Fruit fly (Drosophila melanogaster) whole organism, wandering third instar larva: ENCODE results near the gene CG17191.

Experiments
- Abd-B ChIP-seq: fragments of >200 bp; optimal IDR thresholded peaks from 2 replicates; lab custom pipeline; 2017; ENCODE audit warnings: missing biosample characterization, missing genetic modification characterization
- CG9705 ChIP-seq: fragments of 200-800 bp; sonication (Bioruptor generic); optimal IDR thresholded peaks from 2 replicates; lab custom pipeline; 2018; ENCODE audit warnings: missing biosample characterization, mild to moderate bottlenecking, missing genetic modification characterization
- Dfd ChIP-seq: fragments of >200 bp; optimal IDR thresholded peaks from 2 replicates; lab custom pipeline; 2017; ENCODE audit warnings: missing biosample characterization, missing genetic modification characterization
- Dif ChIP-seq: fragments of 200-275, 200-300 bp; sonication (Bioruptor generic); optimal IDR thresholded peaks from 2 replicates; lab custom pipeline; 2018; ENCODE audit warnings: missing biosample characterization, missing genetic modification characterization; ENCODE audit not compliant: partially characterized antibody
- GATAd ChIP-seq: sonication (Bioruptor generic); optimal IDR thresholded peaks from 2 replicates; lab custom pipeline; 2016; ENCODE audit warnings: missing biosample characterization, missing genetic modification characterization
- Hr78 ChIP-seq: fragments of >200 bp; optimal IDR thresholded peaks from 2 replicates; lab custom pipeline; 2017; ENCODE audit warnings: missing biosample characterization, missing genetic modification characterization
- Hr83 ChIP-seq: fragments of 200-300 bp; sonication (Bioruptor generic); optimal IDR thresholded peaks from 2 replicates; lab custom pipeline; 2016; ENCODE audit warnings: missing biosample characterization, mild to moderate bottlenecking, missing genetic modification characterization, moderate library complexity; ENCODE audit not compliant: poor library complexity, severe bottlenecking
- Jra ChIP-seq: sonication (Bioruptor generic); optimal IDR thresholded peaks from 2 replicates; lab custom pipeline; 2016; ENCODE audit warnings: missing biosample characterization, missing genetic modification characterization
- Mio ChIP-seq: sonication (Bioruptor generic); optimal IDR thresholded peaks from 2 replicates; lab custom pipeline; 2016; ENCODE audit warnings: missing biosample characterization, missing genetic modification characterization
- Myc ChIP-seq: fragments of >200 bp; optimal IDR thresholded peaks from 2 replicates; lab custom pipeline; 2017
- N ChIP-seq: fragments of >200 bp; optimal IDR thresholded peaks from 2 replicates; lab custom pipeline; 2018; ENCODE audit warnings: missing biosample characterization, missing external identifiers, missing genetic modification characterization
- OdsH ChIP-seq: fragments of 200-800 bp; sonication (Bioruptor generic); optimal IDR thresholded peaks from 2 replicates; lab custom pipeline; 2016; ENCODE audit warnings: missing biosample characterization, mild to moderate bottlenecking, missing genetic modification characterization
- Vsx2 ChIP-seq: fragments of 200-300, 225-300 bp; sonication (Bioruptor generic); optimal IDR thresholded peaks from 2 replicates; lab custom pipeline; 2018; ENCODE audit warnings: missing biosample characterization, missing genetic modification characterization; ENCODE audit not compliant: partially characterized antibody
- br ChIP-seq: fragments of 200-800 bp; sonication (Bioruptor generic); optimal IDR thresholded peaks from 2 replicates; lab custom pipeline; 2016; ENCODE audit warnings: missing biosample characterization, missing genetic modification characterization
- brk ChIP-seq: fragments of 200-800 bp; sonication (Bioruptor generic); optimal IDR thresholded peaks from 2 replicates; lab custom pipeline; 2016; ENCODE audit warnings: missing biosample characterization, mild to moderate bottlenecking, missing genetic modification characterization
- dl ChIP-seq, 2 experiments: fragments of 175-275, 200-275 bp in 1 of 2; fragments of 200-275 bp in 1 of 2; sonication (Bioruptor generic); optimal IDR thresholded peaks; lab custom pipeline; 2018; ENCODE audit warnings: mild to moderate bottlenecking in 2 of 2, missing biosample characterization in 2 of 2, missing genetic modification characterization in 2 of 2, moderate library complexity in 2 of 2; ENCODE audit not compliant: partially characterized antibody in 2 of 2, insufficient read depth in 1 of 2
- dmrt93B ChIP-seq: fragments of 200-800 bp; sonication (Bioruptor generic); optimal IDR thresholded peaks from 2 replicates; lab custom pipeline; 2018; ENCODE audit warnings: missing biosample characterization, mild to moderate bottlenecking, missing genetic modification characterization
- dsf ChIP-seq: sonication (Bioruptor generic); optimal IDR thresholded peaks from 2 replicates; lab custom pipeline; 2016; ENCODE audit warnings: missing biosample characterization, missing genetic modification characterization, borderline replicate concordance
- ey ChIP-seq: fragments of 200-800 bp; sonication (Bioruptor generic); optimal IDR thresholded peaks from 2 replicates; lab custom pipeline; 2016; ENCODE audit warnings: missing biosample characterization, missing genetic modification characterization
- h ChIP-seq: fragments of 200-800 bp; sonication (Bioruptor generic); optimal IDR thresholded peaks from 3 replicates; lab custom pipeline; 2016; ENCODE audit warnings: missing biosample characterization, mild to moderate bottlenecking, missing genetic modification characterization
- jim ChIP-seq: fragments of 175-275, 200-325 bp; sonication (Bioruptor generic); optimal IDR thresholded peaks from 2 replicates; lab custom pipeline; 2016; ENCODE audit warnings: missing biosample characterization, mild to moderate bottlenecking, missing genetic modification characterization
- lola ChIP-seq: fragments of >200 bp; optimal IDR thresholded peaks from 2 replicates; lab custom pipeline; 2017; ENCODE audit warnings: missing biosample characterization, missing genetic modification characterization
- pan ChIP-seq: fragments of >200 bp; optimal IDR thresholded peaks from 2 replicates; lab custom pipeline; 2017
- psq ChIP-seq: fragments of 200-800 bp; sonication (Bioruptor generic); optimal IDR thresholded peaks from 3 replicates; lab custom pipeline; 2017; ENCODE audit warnings: missing biosample characterization, mild to moderate bottlenecking, missing genetic modification characterization, moderate library complexity
- sage ChIP-seq: fragments of 200-800 bp; sonication (Bioruptor generic); optimal IDR thresholded peaks from 2 replicates; lab custom pipeline; 2016; ENCODE audit warnings: missing biosample characterization, mild to moderate bottlenecking, missing genetic modification characterization
- sv ChIP-seq: fragments of 200-800 bp; sonication (Bioruptor generic); optimal IDR thresholded peaks from 3 replicates; lab custom pipeline; 2016; ENCODE audit warnings: missing biosample characterization, missing genetic modification characterization
- woc ChIP-seq: sonication (Bioruptor generic); optimal IDR thresholded peaks from 2 replicates; lab custom pipeline; 2016; ENCODE audit warnings: missing biosample characterization, mild to moderate bottlenecking, missing genetic modification characterization

The CG17191 gene

dm6 chr3R:27061916-27062315, 42.4 kb upstream of the CG17191 start, which contains the start of gene CG34292:
Gene CG34292, plus strand, starts transcription at chr3R:27062216.
- TF ChIP-seq Abd-B (GFP tag; lab: Kevin White, UChicago) (no peak), Jra (no peak), dmrt93B (GFP tag; lab: Kevin White, UChicago) (no peak), lola (GFP tag; lab: Kevin White, UChicago) (no peak), woc (GFP tag; lab: Kevin White, UChicago) (no peak), br (GFP tag; lab: Kevin White, UChicago) (no peak), Myc (no peak), dl (GFP tag; optimal IDR thresholded peaks at IDR 0.05; lab: Kevin White, UChicago; ENCODE audit: insufficient read depth in 1 of 2, partially characterized antibody in 2 of 2) (no peak)

dm6 chr3R:27056152-27056551, 36.6 kb upstream of the CG17191 start:
- TF ChIP-seq sv, result no peak
- TF ChIP-seq psq, result no peak
- TF ChIP-seq jim (GFP tag; lab: Kevin White, UChicago), result no peak
- TF ChIP-seq Myc, result peak; percentile 14
- no peak for TF ChIP-seq Hr83 (GFP tag; lab: Kevin White, UChicago)
- TF ChIP-seq OdsH (GFP tag; lab: Kevin White, UChicago), result no peak
- no peak for TF ChIP-seq N (GFP tag; lab: Kevin White, UChicago)
- no peak for TF ChIP-seq Jra
- TF ChIP-seq, all 38 proteins: peak for 1

- TF ChIP-seq N (GFP tag; lab: Kevin White, UChicago), result no peak
- no peak for TF ChIP-seq CG9705 (GFP tag; lab: Kevin White, UChicago)
- TF ChIP-seq jim (GFP tag; lab: Kevin White, UChicago), result no peak
- TF ChIP-seq Mio, result no peak
- TF ChIP-seq Dfd (GFP tag; lab: Kevin White, UChicago), result peak; percentile 96
- TF ChIP-seq Jra, result no peak
Measured at dm6 chr3R:27049549-27049948, 30.0 kb upstream of the CG17191 start.

- TF ChIP-seq br (GFP tag; lab: Kevin White, UChicago) (no peak), Hr83 (GFP tag; lab: Kevin White, UChicago) (no peak), h (no peak), Mio (no peak), sv (no peak), ey (GFP tag; lab: Kevin White, UChicago) (no peak), pan (lab: Kevin White, UChicago) (no peak), Dif (GFP tag; lab: Kevin White, UChicago) (no peak), dl (GFP tag; optimal IDR thresholded peaks at IDR 0.05; lab: Kevin White, UChicago; ENCODE audit: insufficient read depth in 1 of 2, partially characterized antibody in 2 of 2) (no peak), N (GFP tag; lab: Kevin White, UChicago) (no peak), Abd-B (GFP tag; lab: Kevin White, UChicago) (no peak), Myc (no peak), GATAd (GFP tag; lab: Kevin White, UChicago) (no peak)
Measured at dm6 chr3R:27048561-27049270, 29.2 kb upstream of the CG17191 start, which contains the start of gene TwdlT. Gene TwdlT, plus strand, starts transcription at chr3R:27049220.

- no peak for TF ChIP-seq brk
- no peak for TF ChIP-seq ey (GFP tag; lab: Kevin White, UChicago)
- TF ChIP-seq OdsH (GFP tag; lab: Kevin White, UChicago), result no peak
- TF ChIP-seq Dfd (GFP tag; lab: Kevin White, UChicago), result no peak
- TF ChIP-seq dsf (GFP tag; lab: Kevin White, UChicago), result no peak
- no peak for TF ChIP-seq Hr78 (GFP tag; lab: Kevin White, UChicago)
- no peak for TF ChIP-seq pan (lab: Kevin White, UChicago)
- TF ChIP-seq sage (GFP tag; lab: Kevin White, UChicago), result no peak
- no peak for TF ChIP-seq dmrt93B (GFP tag; lab: Kevin White, UChicago)
- TF ChIP-seq Vsx2 (GFP tag; lab: Kevin White, UChicago), result no peak
- no peak for TF ChIP-seq Myc
Measured at dm6 chr3R:27040044-27040443, 20.5 kb upstream of the CG17191 start.

- TF ChIP-seq lola (GFP tag; lab: Kevin White, UChicago) (no peak), dl (GFP tag; optimal IDR thresholded peaks at IDR 0.05; lab: Kevin White, UChicago; ENCODE audit: insufficient read depth in 1 of 2, partially characterized antibody in 2 of 2) (no peak)
Measured at dm6 chr3R:27033935-27034334, 14.4 kb upstream of the CG17191 start.
